Worm (Caenorhabditis elegans) whole organism, L4 larva: ENCODE data around the gene T27E4.5.

Source experiments
- F10B5.3 ChIP-seq: sonication (generic microtip); optimal IDR thresholded peaks from 2 replicates; lab custom pipeline; 2016; ENCODE audit warnings: mild to moderate bottlenecking, missing genetic modification characterization, missing compliant biosample characterization
- F26F4.8 ChIP-seq: fragments of 200-800 bp; sonication (Bioruptor generic); conservative IDR thresholded peaks from 2 replicates; pipeline ENCODE4 v1.3.6; 2022; ENCODE audit warnings: missing genetic modification characterization, missing compliant biosample characterization
- F44E2.7 ChIP-seq: fragments of 200-800 bp; sonication (Bioruptor generic); IDR thresholded peaks from 2 replicates; pipeline ENCODE4 v2.1.2; 2022; ENCODE audit warnings: missing genetic modification characterization, missing compliant biosample characterization
- R02D3.7 ChIP-seq: fragments of 150-350 bp; sonication (generic microtip); optimal IDR thresholded peaks from 3 replicates; lab custom pipeline; 2014; ENCODE audit warnings: missing biosample characterization, missing genetic modification characterization
- T20F7.1 ChIP-seq: fragments of 200-800 bp; sonication (Bioruptor generic); optimal IDR thresholded peaks from 2 replicates; lab custom pipeline; 2018; ENCODE audit warnings: mild to moderate bottlenecking, missing genetic modification characterization, missing compliant biosample characterization
- T26A8.4 ChIP-seq: fragments of 200-800 bp; sonication (Bioruptor generic); IDR thresholded peaks from 2 replicates; pipeline ENCODE4 v1.3.6; 2022; ENCODE audit warnings: missing genetic modification characterization, missing compliant biosample characterization
- Y48G9A.11 ChIP-seq: fragments of 200-800 bp; sonication (Bioruptor generic); IDR thresholded peaks from 2 replicates; pipeline ENCODE4 v1.3.6; 2022; ENCODE audit warnings: missing genetic modification reagents, missing genetic modification characterization, missing compliant biosample characterization
- ZK337.2 ChIP-seq: fragments of 200-800 bp; sonication (Bioruptor generic); IDR thresholded peaks from 2 replicates; pipeline ENCODE4 v1.3.6; 2022; ENCODE audit warnings: missing genetic modification reagents, missing genetic modification characterization, missing compliant biosample characterization
- ZK546.5 ChIP-seq, 2 experiments: sonication (generic microtip); optimal IDR thresholded peaks; 2 replicates each; lab custom pipeline; 2017; ENCODE audit warnings: missing biosample characterization in 2 of 2, missing genetic modification characterization in 2 of 2
- aha-1 ChIP-seq: fragments of 150-350 bp; peaks from one replicate; lab custom pipeline; 2014; ENCODE audit warnings: missing biosample characterization, missing genetic modification characterization
- attf-4 ChIP-seq: sonication (generic microtip); optimal IDR thresholded peaks from 3 replicates; lab custom pipeline; 2017; ENCODE audit warnings: missing biosample characterization, missing genetic modification characterization
- ceh-44 ChIP-seq: fragments of 200-800 bp; sonication (Bioruptor generic); IDR thresholded peaks from 2 replicates; pipeline ENCODE4 v1.3.6; 2022; ENCODE audit warnings: missing genetic modification reagents, missing genetic modification characterization, missing compliant biosample characterization
- ceh-82 ChIP-seq: sonication (generic microtip); optimal IDR thresholded peaks from 2 replicates; lab custom pipeline; 2017; ENCODE audit warnings: missing biosample characterization, missing genetic modification characterization
- ctbp-1 ChIP-seq: fragments of 200-800 bp; sonication (Bioruptor generic); IDR thresholded peaks from 2 replicates; pipeline ENCODE4 v1.3.6; 2022; ENCODE audit warnings: missing genetic modification reagents, missing genetic modification characterization, missing compliant biosample characterization
- daf-16 ChIP-seq, 3 experiments: sonication (generic microtip); optimal IDR thresholded peaks; 2 replicates each; lab custom pipeline; 2016 to 2017; ENCODE audit warnings: missing genetic modification characterization in 3 of 3, missing genetic modification reagents in 3 of 3, mild to moderate bottlenecking in 2 of 3, missing compliant biosample characterization in 2 of 3, missing biosample characterization in 1 of 3, moderate library complexity in 1 of 3
- daf-19 ChIP-seq: fragments of 200-800 bp; sonication (Bioruptor generic); conservative IDR thresholded peaks from 2 replicates; pipeline ENCODE4 v1.3.6; 2022; ENCODE audit warnings: missing genetic modification characterization, missing compliant biosample characterization
- daf-8 ChIP-seq: fragments of 200-800 bp; sonication (Bioruptor generic); IDR thresholded peaks from 2 replicates; pipeline ENCODE4 v1.3.6; 2022; ENCODE audit warnings: missing genetic modification characterization, missing compliant biosample characterization
- dmd-6 ChIP-seq: fragments of 200-800 bp; sonication (Bioruptor generic); IDR thresholded peaks from 2 replicates; pipeline ENCODE4 v1.3.6; 2022; ENCODE audit warnings: missing genetic modification reagents, missing genetic modification characterization, missing compliant biosample characterization
- dmd-8 ChIP-seq: fragments of 200-800 bp; sonication (Bioruptor generic); IDR thresholded peaks from 2 replicates; pipeline ENCODE4 v1.3.6; 2022; ENCODE audit warnings: missing genetic modification characterization, missing compliant biosample characterization
- dmd-9 ChIP-seq: fragments of 200-800 bp; sonication (Bioruptor generic); IDR thresholded peaks from 2 replicates; pipeline ENCODE4 v1.3.6; 2022; ENCODE audit warnings: missing genetic modification reagents, missing genetic modification characterization, missing compliant biosample characterization
- dve-1 ChIP-seq: sonication (generic microtip); optimal IDR thresholded peaks from 2 replicates; lab custom pipeline; 2017; ENCODE audit warnings: antibody characterized with exemption, mild to moderate bottlenecking, missing genetic modification characterization, missing compliant biosample characterization; ENCODE audit not compliant: insufficient read depth
- gei-8 ChIP-seq: fragments of 200-800 bp; sonication (Bioruptor generic); optimal IDR thresholded peaks from 2 replicates; lab custom pipeline; 2018; ENCODE audit warnings: mild to moderate bottlenecking, missing genetic modification characterization, missing compliant biosample characterization
- hif-1 ChIP-seq, 2 experiments: sonication (generic microtip); optimal IDR thresholded peaks; 2 replicates each; lab custom pipeline; 2016 to 2017; ENCODE audit warnings: missing compliant biosample characterization in 2 of 2, missing genetic modification characterization in 2 of 2, missing genetic modification reagents in 2 of 2, missing genotype in 2 of 2, mild to moderate bottlenecking in 1 of 2
- hlh-11 ChIP-seq: fragments of 200-800 bp; sonication (Bioruptor generic); optimal IDR thresholded peaks from 2 replicates; lab custom pipeline; 2018; ENCODE audit warnings: mild to moderate bottlenecking, missing genetic modification characterization, missing compliant biosample characterization
- hlh-30 ChIP-seq: sonication (generic microtip); optimal IDR thresholded peaks from 2 replicates; lab custom pipeline; 2017; ENCODE audit warnings: antibody characterized with exemption, mild to moderate bottlenecking, missing genetic modification characterization, missing compliant biosample characterization; ENCODE audit not compliant: insufficient read depth
- jun-1 ChIP-seq: fragments of 150-350 bp; optimal IDR thresholded peaks from 2 replicates; lab custom pipeline; 2014; ENCODE audit warnings: missing biosample characterization, missing genetic modification reagents, missing genetic modification characterization
- lin-29 ChIP-seq: fragments of 200-800 bp; sonication (Bioruptor generic); IDR thresholded peaks from 2 replicates; pipeline ENCODE4 v1.3.6; 2022; ENCODE audit warnings: missing genetic modification reagents, missing genetic modification characterization, missing compliant biosample characterization
- mdl-1 ChIP-seq, 2 experiments: fragments of 150-350 bp in 1 of 2; sonication (generic microtip) in 1 of 2; optimal IDR thresholded peaks; 2 replicates each; lab custom pipeline; 2014 to 2017; ENCODE audit warnings: missing biosample characterization in 2 of 2, missing genetic modification characterization in 2 of 2
- mdt-29 ChIP-seq: fragments of 200-800 bp; sonication (Bioruptor generic); IDR thresholded peaks from 2 replicates; pipeline ENCODE4 v1.3.6; 2022; ENCODE audit warnings: missing genetic modification reagents, missing genetic modification characterization, missing compliant biosample characterization
- mes-2 ChIP-seq: sonication (generic microtip); optimal IDR thresholded peaks from 2 replicates; lab custom pipeline; 2016; ENCODE audit warnings: missing genotype, mild to moderate bottlenecking, missing genetic modification characterization, missing compliant biosample characterization; ENCODE audit not compliant: poor library complexity, severe bottlenecking
- nhr-102 ChIP-seq: sonication (generic microtip); optimal IDR thresholded peaks from 2 replicates; lab custom pipeline; 2016; ENCODE audit warnings: mild to moderate bottlenecking, missing genetic modification characterization, moderate library complexity, missing compliant biosample characterization
- nhr-237 ChIP-seq: sonication (generic microtip); optimal IDR thresholded peaks from 2 replicates; lab custom pipeline; 2017; ENCODE audit warnings: missing biosample characterization, missing genetic modification characterization
- nhr-28 ChIP-seq: fragments of 150-350 bp; optimal IDR thresholded peaks from 2 replicates; lab custom pipeline; 2014; ENCODE audit warnings: missing biosample characterization, missing genetic modification characterization
- nhr-48 ChIP-seq: sonication (generic microtip); optimal IDR thresholded peaks from 2 replicates; lab custom pipeline; 2016; ENCODE audit warnings: mild to moderate bottlenecking, missing genetic modification characterization, missing compliant biosample characterization
- nhr-6 ChIP-seq: fragments of 150-350 bp; optimal IDR thresholded peaks from 2 replicates; lab custom pipeline; 2014; ENCODE audit warnings: missing biosample characterization, missing genetic modification characterization
- pqm-1 ChIP-seq: sonication (generic microtip); optimal IDR thresholded peaks from 2 replicates; lab custom pipeline; 2017; ENCODE audit warnings: missing biosample characterization, missing genetic modification characterization
- saeg-2 ChIP-seq: fragments of 200-800 bp; sonication (Bioruptor generic); IDR thresholded peaks from 2 replicates; pipeline ENCODE4 v1.3.6; 2022; ENCODE audit warnings: missing genetic modification reagents, missing genetic modification characterization, missing compliant biosample characterization
- tra-1 ChIP-seq: fragments of 200-800 bp; sonication (Bioruptor generic); IDR thresholded peaks from 2 replicates; pipeline ENCODE4 v1.3.6; 2022; ENCODE audit warnings: missing genetic modification reagents, missing genetic modification characterization, missing compliant biosample characterization
- unc-62 ChIP-seq, 3 experiments: fragments of 150-350 bp in 1 of 3; sonication (generic microtip); optimal IDR thresholded peaks in 2 of 3; peaks in 1 of 3; 1 replicate in 1 of 3; 2 replicates in 2 of 3; lab custom pipeline; 2014 to 2017; ENCODE audit warnings: missing biosample characterization in 3 of 3, missing genetic modification characterization in 3 of 3, missing genetic modification reagents in 3 of 3, missing genotype in 1 of 3
- zfp-3 ChIP-seq: fragments of 200-800 bp; sonication (Bioruptor generic); conservative IDR thresholded peaks from 2 replicates; pipeline ENCODE4 v1.3.6; 2022; ENCODE audit warnings: missing genetic modification reagents, missing genetic modification characterization, missing compliant biosample characterization
- ztf-7 ChIP-seq: fragments of 150-350 bp; optimal IDR thresholded peaks from 2 replicates; lab custom pipeline; 2014; ENCODE audit warnings: missing biosample characterization, missing genetic modification characterization

Gene T27E4.5

DNA sequence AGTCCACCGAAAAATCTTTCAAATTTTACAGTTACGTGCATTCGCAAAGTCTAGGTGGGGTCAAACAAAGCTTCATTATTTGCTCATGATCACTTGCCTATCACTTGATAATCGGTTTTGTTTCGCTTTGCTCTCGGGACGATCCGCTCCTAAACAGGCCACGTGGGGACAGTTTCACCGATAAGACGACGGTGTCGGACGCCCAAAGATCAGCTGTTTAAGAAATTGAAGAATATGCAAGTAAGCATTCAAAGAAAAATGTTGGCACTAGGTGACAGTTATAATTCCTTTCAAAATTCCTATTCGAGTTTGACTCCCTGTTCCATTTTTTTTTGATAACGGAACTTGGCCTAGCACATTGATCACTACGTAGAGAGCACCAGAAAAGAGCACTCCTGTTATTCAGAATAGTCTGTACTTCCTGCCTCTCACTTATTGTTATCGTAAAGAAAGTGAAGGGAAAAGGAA is 10.4 kb upstream of the T27E4.5 start (continued):
- TF ChIP-seq daf-8 (GFP tag; lab: Robert Waterston, UW) (no peak), dve-1 (tag; lab: Kevin White, UChicago) (peak; percentile 85), nhr-6 (tag; lab: Kevin White, UChicago) (no peak), ceh-82 (no peak), ceh-44 (no peak), F26F4.8 (GFP tag; lab: Robert Waterston, UW) (no peak), zfp-3 (GFP tag; lab: Robert Waterston, UW) (peak; percentile 71; the same call in 1 of the 2 replicates), attf-4 (no peak), T20F7.1 (GFP tag; lab: Kevin White, UChicago) (peak; percentile 42), ZK546.5 (tag; optimal IDR thresholded peaks at IDR 0.05; lab: Kevin White, UChicago) (no peak), F44E2.7 (no peak)

DNA sequence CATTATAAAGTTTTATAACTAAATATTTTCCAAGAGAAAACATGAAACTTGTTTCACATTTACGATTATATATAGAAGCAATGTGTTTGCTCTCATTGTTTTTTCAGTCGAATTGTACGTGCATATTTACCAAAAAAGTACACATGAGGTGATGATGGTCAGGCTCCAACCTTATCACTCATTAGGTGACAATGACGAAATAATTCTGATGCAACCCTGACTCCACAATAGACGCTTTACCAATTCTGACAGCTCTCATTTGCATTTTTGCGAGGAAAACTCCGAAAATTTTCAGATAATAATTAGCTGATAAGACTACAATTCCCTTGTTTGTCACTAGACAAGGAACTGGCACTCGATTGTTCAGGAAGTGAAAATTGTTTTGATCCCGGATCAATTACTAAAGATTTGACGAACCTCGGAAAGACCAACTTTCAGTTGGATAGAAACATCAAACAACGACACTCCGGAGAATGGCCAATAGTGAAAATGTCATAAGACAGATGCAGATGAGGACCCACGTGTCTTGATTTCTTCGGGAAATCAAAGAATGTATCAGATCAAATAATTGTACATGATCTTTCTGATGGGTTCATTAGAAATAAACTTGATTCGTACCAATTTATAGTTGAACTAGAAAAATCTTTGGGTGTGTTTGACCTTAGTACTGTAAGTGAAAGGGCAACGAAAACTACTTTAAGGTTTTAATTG is 9.4 kb upstream of the T27E4.5 start:
- TF ChIP-seq nhr-48 (tag; lab: Kevin White, UChicago): peak; percentile 85
- TF ChIP-seq F10B5.3 (tag; lab: Kevin White, UChicago): no peak
- no peak for TF ChIP-seq lin-29 (GFP tag; lab: Robert Waterston, UW)
- peak; percentile 52 for TF ChIP-seq hlh-30 (tag; lab: Kevin White, UChicago)
- TF ChIP-seq nhr-102 (tag; lab: Kevin White, UChicago): peak; percentile 75
- TF ChIP-seq ctbp-1: no peak
- TF ChIP-seq saeg-2 (GFP tag; lab: Robert Waterston, UW): 0 out of 2 replicates have a peak, but pooled peaks have one; percentile 38
- TF ChIP-seq gei-8 (GFP tag; lab: Kevin White, UChicago): peak; percentile 44
- TF ChIP-seq dmd-6 (GFP tag; lab: Robert Waterston, UW): peak; percentile 91
- no peak for TF ChIP-seq ZK337.2
- 0 out of 2 replicates have a peak, but pooled peaks have one; percentile 24 for TF ChIP-seq mdt-29 (GFP tag; lab: Robert Waterston, UW)
- no peak for TF ChIP-seq jun-1 (tag; lab: Kevin White, UChicago)
- TF ChIP-seq T26A8.4 (GFP tag; lab: Robert Waterston, UW): 0 out of 2 replicates have a peak, but pooled peaks have one; percentile 37
- no peak for TF ChIP-seq attf-4
- TF ChIP-seq daf-16 (GFP tag; optimal IDR thresholded peaks at IDR 0.05; lab: Kevin White, UChicago): peak in 1 of 2 experiments; percentile 60
- TF ChIP-seq daf-16 (tag; optimal IDR thresholded peaks at IDR 0.05; lab: Kevin White, UChicago): peak; percentile 93
- peak; percentile 2 to 94 for TF ChIP-seq hif-1 (tag; optimal IDR thresholded peaks at IDR 0.05; lab: Kevin White, UChicago)
- peak; percentile 53 for TF ChIP-seq ztf-7 (tag; lab: Kevin White, UChicago)
- TF ChIP-seq dmd-9 (GFP tag; lab: Robert Waterston, UW): no peak
- TF ChIP-seq tra-1 (GFP tag; lab: Robert Waterston, UW): peak; percentile 44; the same call in 1 of the 2 replicates
- TF ChIP-seq nhr-237 (tag; lab: Kevin White, UChicago): no peak
- no peak for TF ChIP-seq R02D3.7 (tag; lab: Kevin White, UChicago)
- TF ChIP-seq aha-1: peak; percentile 89
- TF ChIP-seq hlh-11 (tag; lab: Kevin White, UChicago): peak; percentile 89
- TF ChIP-seq nhr-28: peak; percentile 54
- TF ChIP-seq mes-2 (tag; lab: Kevin White, UChicago): peak; percentile 33
- TF ChIP-seq pqm-1 (tag; lab: Kevin White, UChicago): peak; percentile 42
- peak in 1 of 2 experiments; percentile 55 for TF ChIP-seq mdl-1 (tag; optimal IDR thresholded peaks at IDR 0.05; lab: Kevin White, UChicago)
- no peak for TF ChIP-seq Y48G9A.11 (GFP tag; lab: Robert Waterston, UW)
- peak; percentile 74 for TF ChIP-seq dve-1 (tag; lab: Kevin White, UChicago)
- TF ChIP-seq dmd-8 (GFP tag; lab: Robert Waterston, UW): no peak
- TF ChIP-seq daf-19 (GFP tag; lab: Robert Waterston, UW): no peak
- TF ChIP-seq unc-62 (GFP tag; optimal IDR thresholded peaks at IDR 0.05 in 1 of 2; lab: Kevin White, UChicago): peak in 1 of 2 experiments; percentile 93
- TF ChIP-seq unc-62 (tag; optimal IDR thresholded peaks at IDR 0.05; lab: Kevin White, UChicago): no peak
